Worm (Caenorhabditis elegans): ENCODE measurements around the gene T22F7.3.

The T22F7.3 gene

ce11 chrIII:541766-542165 is 17.9 kb upstream of the T22F7.3 start, which contains the start of gene T22F7.1:
T22F7.1 (plus strand) TSS chrIII:542066.
- TF ChIP-seq npax-4 (tag; optimal IDR thresholded peaks at IDR 0.05) = no peak
- no peak for TF ChIP-seq fax-1 (tag; optimal IDR thresholded peaks at IDR 0.05)
- no peak for TF ChIP-seq hlh-13 (GFP tag; optimal IDR thresholded peaks at IDR 0.05)
- no peak for TF ChIP-seq hlh-15 (tag; optimal IDR thresholded peaks at IDR 0.05)
- TF ChIP-seq unc-42 (tag; optimal IDR thresholded peaks at IDR 0.05) = no peak
- TF ChIP-seq ceh-24 (tag; optimal IDR thresholded peaks at IDR 0.05) = no peak
- TF ChIP-seq ceh-6 (GFP tag; optimal IDR thresholded peaks at IDR 0.05) = no peak
- no peak for TF ChIP-seq pros-1 (tag; optimal IDR thresholded peaks at IDR 0.05)
- TF ChIP-seq dve-1 (tag; optimal IDR thresholded peaks at IDR 0.05) = no peak
- TF ChIP-seq syd-9 (tag; optimal IDR thresholded peaks at IDR 0.05) = no peak
- no peak for TF ChIP-seq nhr-11 (tag; optimal IDR thresholded peaks at IDR 0.05)
- TF ChIP-seq gmeb-2 (tag; optimal IDR thresholded peaks at IDR 0.05) = no peak
- TF ChIP-seq unc-55 (GFP tag; optimal IDR thresholded peaks at IDR 0.05) = no peak
- no peak for TF ChIP-seq eyg-1 (tag; optimal IDR thresholded peaks at IDR 0.05)
- no peak for TF ChIP-seq lim-6 (tag; optimal IDR thresholded peaks at IDR 0.05)
- no peak for TF ChIP-seq pax-1 (tag; optimal IDR thresholded peaks at IDR 0.05)
- TF ChIP-seq pqm-1 (tag; optimal IDR thresholded peaks at IDR 0.05) = no peak

- TF ChIP-seq pros-1 (tag; optimal IDR thresholded peaks at IDR 0.05) (no peak), fax-1 (tag; optimal IDR thresholded peaks at IDR 0.05) (no peak), ceh-9 (tag; optimal IDR thresholded peaks at IDR 0.05) (no peak), K09A11.1 (tag; optimal IDR thresholded peaks at IDR 0.05; ENCODE audit: insufficient read depth) (no peak), ets-4 (tag; optimal IDR thresholded peaks at IDR 0.05) (no peak)
Measured at ce11 chrIII:537054-537453, 13.2 kb upstream of the T22F7.3 start.

- TF ChIP-seq dmd-4 (tag; optimal IDR thresholded peaks at IDR 0.05; ENCODE audit: borderline replicate concordance) (no peak), zip-5 (tag; optimal IDR thresholded peaks at IDR 0.05) (peak; percentile 42), dve-1 (tag; optimal IDR thresholded peaks at IDR 0.05) (peak; percentile 20), pha-2 (tag; optimal IDR thresholded peaks at IDR 0.05) (peak; percentile 67), hlh-13 (GFP tag; optimal IDR thresholded peaks at IDR 0.05) (peak; percentile 47), hlh-15 (tag; optimal IDR thresholded peaks at IDR 0.05) (peak; percentile 28), unc-3 (GFP tag; conservative IDR thresholded peaks at IDR 0.05) (peak; percentile 23; the same call in 1 of the 2 replicates), unc-3 (tag; optimal IDR thresholded peaks at IDR 0.05) (peak; percentile 67), ceh-14 (tag; optimal IDR thresholded peaks at IDR 0.05) (peak; percentile 56), che-1 (tag; optimal IDR thresholded peaks at IDR 0.05) (peak; percentile 50), ceh-48 (tag; optimal IDR thresholded peaks at IDR 0.05) (peak; percentile 48), npax-4 (tag; optimal IDR thresholded peaks at IDR 0.05) (peak; percentile 48), tbx-2 (tag; optimal IDR thresholded peaks at IDR 0.05) (peak; percentile 7), ahr-1 (tag; optimal IDR thresholded peaks at IDR 0.05) (peak; percentile 37), sox-2 (GFP tag; IDR thresholded peaks at IDR 0.05) (peak; percentile 42; the same call in 1 of the 2 replicates), nhr-11 (tag; optimal IDR thresholded peaks at IDR 0.05) (no peak), fax-1 (tag; optimal IDR thresholded peaks at IDR 0.05) (peak; percentile 55), ceh-24 (tag; optimal IDR thresholded peaks at IDR 0.05) (peak; percentile 50), hlh-6 (tag; optimal IDR thresholded peaks at IDR 0.05) (peak; percentile 27), ztf-16 (tag; optimal IDR thresholded peaks at IDR 0.05) (no peak), hlh-30 (tag; optimal IDR thresholded peaks at IDR 0.05; ENCODE audit: insufficient read depth) (no peak), ceh-9 (tag; optimal IDR thresholded peaks at IDR 0.05) (no peak), ets-4 (tag; optimal IDR thresholded peaks at IDR 0.05) (peak; percentile 30), nfya-1 (tag; optimal IDR thresholded peaks at IDR 0.05) (peak; percentile 29), ceh-31 (tag; optimal IDR thresholded peaks at IDR 0.05) (peak; percentile 25), hlh-8 (tag; optimal IDR thresholded peaks at IDR 0.05) (peak; percentile 38), elt-2 (tag; optimal IDR thresholded peaks at IDR 0.05) (peak; percentile 78), ceh-18 (tag; optimal IDR thresholded peaks at IDR 0.05) (no peak), lin-11 (tag; optimal IDR thresholded peaks at IDR 0.05) (peak; percentile 56), pax-1 (tag; optimal IDR thresholded peaks at IDR 0.05) (no peak), lim-6 (tag; optimal IDR thresholded peaks at IDR 0.05) (peak; percentile 22), ref-2 (tag; optimal IDR thresholded peaks at IDR 0.05) (peak; percentile 60), ceh-22 (tag; optimal IDR thresholded peaks at IDR 0.05) (no peak), gmeb-2 (tag; optimal IDR thresholded peaks at IDR 0.05) (peak; percentile 67), fkh-10 (GFP tag; optimal IDR thresholded peaks at IDR 0.05) (no peak), C08G9.2 (tag; optimal IDR thresholded peaks at IDR 0.05) (peak; percentile 15), elt-4 (tag; optimal IDR thresholded peaks at IDR 0.05) (no peak), ceh-6 (GFP tag; optimal IDR thresholded peaks at IDR 0.05) (peak; percentile 75)
Measured at ce11 chrIII:535266-536107, 11.6 kb upstream of the T22F7.3 start.

Measured in whole organism, late embryonic.